Fruit fly (Drosophila melanogaster): ENCODE data around the gene Gem4b.

Gem4b gene

dm6 chrX:3968346-3969044, 27.8 kb downstream of the Gem4b start, which contains the start of gene CG6428:
Gene CG6428, minus strand, starts transcription at chrX:3968655.
- TF ChIP-seq Myc (optimal IDR thresholded peaks at IDR 0.05): no peak

DNA sequence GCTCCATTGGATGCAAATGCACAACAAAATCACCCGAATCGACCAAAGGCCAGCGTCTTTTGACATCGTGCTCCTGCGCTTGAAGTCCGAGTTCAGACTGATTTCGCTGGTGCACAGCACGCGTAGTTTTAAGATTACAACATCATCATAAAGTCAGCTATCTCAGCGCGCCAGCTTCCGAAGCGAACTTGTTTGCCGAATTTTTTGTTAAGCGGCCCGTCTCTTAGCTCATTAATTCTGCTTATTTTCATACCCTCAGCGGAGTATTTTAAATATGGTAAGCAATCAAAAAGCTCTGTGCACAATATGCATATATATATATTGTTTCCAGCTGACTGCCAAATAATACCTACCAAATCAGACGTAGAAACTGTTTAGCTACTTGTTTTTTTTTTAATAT, 30.6 kb downstream of the Gem4b start, which contains the start of gene CG6414:
TSS of gene CG6414 (minus strand) at position 101 of the 400 bp plus-strand sequence.
- no peak for TF ChIP-seq insv (optimal IDR thresholded peaks at IDR 0.05)
- TF ChIP-seq Myc (optimal IDR thresholded peaks at IDR 0.05): no peak
- no peak for TF ChIP-seq ttk (optimal IDR thresholded peaks at IDR 0.05)
- TF ChIP-seq h (optimal IDR thresholded peaks at IDR 0.05): no peak
- no peak for TF ChIP-seq Sin3A (optimal IDR thresholded peaks at IDR 0.05)
- no peak for TF ChIP-seq psq (optimal IDR thresholded peaks at IDR 0.05)
